Worm (Caenorhabditis elegans) whole organism, late embryonic: ENCODE measurements around the gene srg-67.

Experiments used
- F13H6.1 ChIP-seq: sonication (generic microtip); optimal IDR thresholded peaks from 2 replicates; lab custom pipeline; 2016; ENCODE audit warnings: missing genetic modification characterization, missing compliant biosample characterization
- K09A11.1 ChIP-seq: sonication (generic microtip); optimal IDR thresholded peaks from 2 replicates; lab custom pipeline; 2017; ENCODE audit warnings: antibody characterized with exemption, mild to moderate bottlenecking, missing genetic modification characterization, missing compliant biosample characterization; ENCODE audit not compliant: insufficient read depth
- T23F11.4 ChIP-seq: fragments of 200-800 bp; sonication (Bioruptor generic); optimal IDR thresholded peaks from 2 replicates; lab custom pipeline; 2018; ENCODE audit warnings: mild to moderate bottlenecking, missing genetic modification characterization, missing compliant biosample characterization
- Y22D7AL.16 ChIP-seq: sonication (generic microtip); optimal IDR thresholded peaks from 2 replicates; lab custom pipeline; 2016; ENCODE audit warnings: missing genetic modification characterization, missing compliant biosample characterization
- ahr-1 ChIP-seq: sonication (generic microtip); optimal IDR thresholded peaks from 2 replicates; lab custom pipeline; 2016; ENCODE audit warnings: missing genetic modification characterization, missing compliant biosample characterization
- ceh-19 ChIP-seq: fragments of 200-800 bp; sonication (Bioruptor generic); optimal IDR thresholded peaks from 2 replicates; lab custom pipeline; 2018; ENCODE audit warnings: mild to moderate bottlenecking, missing genetic modification characterization, missing compliant biosample characterization
- ceh-2 ChIP-seq: sonication (generic microtip); optimal IDR thresholded peaks from 2 replicates; lab custom pipeline; 2016; ENCODE audit warnings: missing genotype, missing genetic modification characterization, missing compliant biosample characterization
- ceh-22 ChIP-seq: sonication (generic microtip); optimal IDR thresholded peaks from 2 replicates; lab custom pipeline; 2017; ENCODE audit warnings: missing biosample characterization, missing genetic modification characterization
- ceh-30 ChIP-seq: fragments of 150-350 bp; optimal IDR thresholded peaks from 2 replicates; lab custom pipeline; 2014; ENCODE audit warnings: missing biosample characterization, missing genetic modification characterization
- ceh-31 ChIP-seq: sonication (generic microtip); optimal IDR thresholded peaks from 2 replicates; lab custom pipeline; 2016; ENCODE audit warnings: missing genetic modification characterization, missing compliant biosample characterization
- ceh-48 ChIP-seq: sonication (generic microtip); optimal IDR thresholded peaks from 2 replicates; lab custom pipeline; 2016; ENCODE audit warnings: missing genetic modification characterization, inconsistent platforms, missing compliant biosample characterization
- che-1 ChIP-seq: sonication (generic microtip); optimal IDR thresholded peaks from 2 replicates; lab custom pipeline; 2016; ENCODE audit warnings: mild to moderate bottlenecking, missing genetic modification characterization, missing compliant biosample characterization
- elt-2 ChIP-seq: sonication (generic microtip); optimal IDR thresholded peaks from 2 replicates; lab custom pipeline; 2016; ENCODE audit warnings: missing genetic modification reagents, missing genetic modification characterization, missing compliant biosample characterization
- elt-4 ChIP-seq: sonication (generic microtip); optimal IDR thresholded peaks from 2 replicates; lab custom pipeline; 2016; ENCODE audit warnings: missing genetic modification characterization, missing compliant biosample characterization
- eyg-1 ChIP-seq: sonication (generic microtip); optimal IDR thresholded peaks from 2 replicates; lab custom pipeline; 2016; ENCODE audit warnings: missing genotype, missing genetic modification characterization, missing compliant biosample characterization
- fax-1 ChIP-seq: sonication (generic microtip); optimal IDR thresholded peaks from 2 replicates; lab custom pipeline; 2016; ENCODE audit warnings: missing genotype, missing genetic modification characterization, missing compliant biosample characterization
- fkh-6 ChIP-seq: sonication (generic microtip); optimal IDR thresholded peaks from 2 replicates; lab custom pipeline; 2016; ENCODE audit warnings: missing genetic modification characterization, missing compliant biosample characterization
- gmeb-2 ChIP-seq: sonication (generic microtip); optimal IDR thresholded peaks from 2 replicates; lab custom pipeline; 2016; ENCODE audit warnings: missing genetic modification characterization, inconsistent platforms, missing compliant biosample characterization
- hlh-15 ChIP-seq: sonication (generic microtip); optimal IDR thresholded peaks from 2 replicates; lab custom pipeline; 2016; ENCODE audit warnings: missing genetic modification characterization, missing compliant biosample characterization
- hlh-30 ChIP-seq: sonication (generic microtip); optimal IDR thresholded peaks from 2 replicates; lab custom pipeline; 2017; ENCODE audit warnings: antibody characterized with exemption, missing genetic modification characterization, missing compliant biosample characterization; ENCODE audit not compliant: insufficient read depth
- hlh-8 ChIP-seq: sonication (generic microtip); optimal IDR thresholded peaks from 2 replicates; lab custom pipeline; 2016; ENCODE audit warnings: missing genotype, missing genetic modification characterization, missing compliant biosample characterization
- lim-6 ChIP-seq: sonication (generic microtip); optimal IDR thresholded peaks from 2 replicates; lab custom pipeline; 2016; ENCODE audit warnings: missing genetic modification characterization, missing compliant biosample characterization
- madf-2 ChIP-seq: sonication (generic microtip); optimal IDR thresholded peaks from 2 replicates; lab custom pipeline; 2017; ENCODE audit warnings: missing genetic modification characterization, missing compliant biosample characterization
- mec-3 ChIP-seq: sonication (generic microtip); optimal IDR thresholded peaks from 2 replicates; lab custom pipeline; 2016; ENCODE audit warnings: borderline replicate concordance, missing genetic modification characterization, missing compliant biosample characterization
- odd-2 ChIP-seq: sonication (generic microtip); optimal IDR thresholded peaks from 2 replicates; lab custom pipeline; 2017; ENCODE audit warnings: antibody characterized with exemption, mild to moderate bottlenecking, missing genetic modification characterization, missing compliant biosample characterization
- pag-3 ChIP-seq: sonication (generic microtip); optimal IDR thresholded peaks from 2 replicates; lab custom pipeline; 2016; ENCODE audit warnings: missing compliant biosample characterization, missing genetic modification characterization, borderline replicate concordance
- pat-9 ChIP-seq: fragments of 200-800 bp; sonication (Bioruptor generic); optimal IDR thresholded peaks from 2 replicates; lab custom pipeline; 2018; ENCODE audit warnings: mild to moderate bottlenecking, missing genetic modification characterization, moderate library complexity, missing compliant biosample characterization
- pha-2 ChIP-seq: sonication (generic microtip); optimal IDR thresholded peaks from 2 replicates; lab custom pipeline; 2017; ENCODE audit warnings: mild to moderate bottlenecking, missing genetic modification characterization, missing compliant biosample characterization
- pha-4 ChIP-seq: fragments of 150-350 bp; optimal IDR thresholded peaks from 2 replicates; lab custom pipeline; 2018; ENCODE audit warnings: missing biosample characterization, missing genetic modification reagents, missing genetic modification characterization
- pqm-1 ChIP-seq: sonication (generic microtip); optimal IDR thresholded peaks from 2 replicates; lab custom pipeline; 2016; ENCODE audit warnings: missing genetic modification characterization, missing compliant biosample characterization
- pros-1 ChIP-seq: fragments of 150-350 bp; optimal IDR thresholded peaks from 2 replicates; lab custom pipeline; 2014; ENCODE audit warnings: missing biosample characterization, missing genetic modification reagents, missing genetic modification characterization
- ref-2 ChIP-seq: sonication (generic microtip); optimal IDR thresholded peaks from 2 replicates; lab custom pipeline; 2016; ENCODE audit warnings: missing genetic modification characterization, missing compliant biosample characterization
- rnt-1 ChIP-seq: sonication (generic microtip); optimal IDR thresholded peaks from 2 replicates; lab custom pipeline; 2016; ENCODE audit warnings: missing genetic modification characterization, missing compliant biosample characterization
- sdc-2 ChIP-seq: sonication (generic microtip); optimal IDR thresholded peaks from 2 replicates; lab custom pipeline; 2016; ENCODE audit warnings: missing genotype, missing genetic modification characterization, missing compliant biosample characterization
- sox-4 ChIP-seq: sonication (generic microtip); optimal IDR thresholded peaks from 2 replicates; lab custom pipeline; 2017; ENCODE audit warnings: mild to moderate bottlenecking, missing genetic modification characterization, inconsistent platforms, missing compliant biosample characterization
- syd-9 ChIP-seq: sonication (generic microtip); optimal IDR thresholded peaks from 2 replicates; lab custom pipeline; 2016; ENCODE audit warnings: mild to moderate bottlenecking, missing genetic modification characterization, moderate library complexity, missing compliant biosample characterization
- ttx-3 ChIP-seq: sonication (generic microtip); optimal IDR thresholded peaks from 2 replicates; lab custom pipeline; 2016; ENCODE audit warnings: missing genetic modification reagents, missing genetic modification characterization, missing compliant biosample characterization
- unc-42 ChIP-seq: sonication (generic microtip); optimal IDR thresholded peaks from 2 replicates; lab custom pipeline; 2016; ENCODE audit warnings: missing genotype, missing genetic modification characterization, missing compliant biosample characterization
- unc-86 ChIP-seq: sonication (generic microtip); optimal IDR thresholded peaks from 2 replicates; lab custom pipeline; 2016; ENCODE audit warnings: missing genetic modification characterization, missing compliant biosample characterization
- ztf-16 ChIP-seq: sonication (generic microtip); optimal IDR thresholded peaks from 2 replicates; lab custom pipeline; 2017; ENCODE audit warnings: missing genetic modification characterization, missing compliant biosample characterization

Gene srg-67

DNA sequence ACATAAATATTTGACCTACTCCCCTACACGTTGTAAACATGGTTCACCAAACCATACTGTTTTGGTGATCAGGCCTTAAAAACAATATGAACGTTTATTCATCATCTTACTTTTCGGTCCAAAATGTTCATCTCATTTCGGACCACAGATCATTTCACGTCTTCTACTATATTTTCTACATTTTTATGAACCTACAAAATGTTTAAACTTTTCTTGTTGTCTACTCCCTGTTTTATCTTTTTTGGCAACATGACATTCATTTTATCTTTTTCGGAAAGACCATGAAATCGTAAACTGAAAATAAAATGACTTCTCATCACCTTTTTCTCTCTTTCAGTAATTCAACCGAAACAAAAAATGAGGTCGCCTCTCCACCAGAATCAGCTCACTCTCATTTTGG is 34.9 kb downstream of the srg-67 start, which contains the start of gene rhr-1:
rhr-1 (plus strand) TSS at position 301 of the 400 bp plus-strand sequence.
- TF ChIP-seq gmeb-2 (tag; lab: Kevin White, UChicago) (no peak), pat-9 (no peak), ceh-48 (tag; lab: Kevin White, UChicago) (no peak), syd-9 (tag; lab: Kevin White, UChicago) (no peak), odd-2 (tag; lab: Kevin White, UChicago) (no peak), pqm-1 (tag; lab: Kevin White, UChicago) (no peak), ceh-19 (GFP tag; lab: Kevin White, UChicago) (no peak), pros-1 (tag; lab: Kevin White, UChicago) (no peak), fkh-6 (tag; lab: Kevin White, UChicago) (no peak), elt-2 (no peak), ref-2 (tag; lab: Kevin White, UChicago) (no peak), F13H6.1 (tag; lab: Kevin White, UChicago) (no peak), hlh-15 (no peak), unc-86 (no peak), sox-4 (tag; lab: Kevin White, UChicago) (no peak), T23F11.4 (GFP tag; lab: Kevin White, UChicago) (no peak), pha-2 (tag; lab: Kevin White, UChicago) (no peak), ceh-31 (tag; lab: Kevin White, UChicago) (no peak)

DNA sequence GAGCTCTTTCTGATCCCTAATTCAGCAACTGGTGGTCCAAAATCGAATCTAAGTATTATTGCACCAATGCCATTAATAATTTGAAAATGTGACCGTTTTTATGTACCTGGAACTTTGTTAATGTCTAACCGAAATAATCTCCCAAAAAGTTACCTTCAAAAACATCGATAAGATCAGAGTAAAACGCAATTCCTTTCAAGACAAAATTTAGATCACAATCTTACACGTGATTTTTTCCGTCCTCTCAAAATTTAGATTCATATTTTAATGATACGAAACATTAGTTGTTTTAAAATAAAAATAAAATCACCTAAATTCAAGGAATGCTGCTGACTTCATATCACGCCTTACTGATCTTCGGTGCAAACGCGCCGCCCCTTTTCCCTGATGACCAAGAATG is 36.5 kb downstream of the srg-67 start:
- TF ChIP-seq pat-9, result no peak
- no peak for TF ChIP-seq pha-4
- TF ChIP-seq ceh-30 (tag; lab: Kevin White, UChicago), result no peak
- TF ChIP-seq fax-1 (tag; lab: Kevin White, UChicago), result no peak
- no peak for TF ChIP-seq fkh-6 (tag; lab: Kevin White, UChicago)
- no peak for TF ChIP-seq hlh-15
- TF ChIP-seq eyg-1 (tag; lab: Kevin White, UChicago), result no peak
- no peak for TF ChIP-seq T23F11.4 (GFP tag; lab: Kevin White, UChicago)
- no peak for TF ChIP-seq Y22D7AL.16 (tag; lab: Kevin White, UChicago)
- TF ChIP-seq hlh-8 (tag; lab: Kevin White, UChicago), result no peak

DNA sequence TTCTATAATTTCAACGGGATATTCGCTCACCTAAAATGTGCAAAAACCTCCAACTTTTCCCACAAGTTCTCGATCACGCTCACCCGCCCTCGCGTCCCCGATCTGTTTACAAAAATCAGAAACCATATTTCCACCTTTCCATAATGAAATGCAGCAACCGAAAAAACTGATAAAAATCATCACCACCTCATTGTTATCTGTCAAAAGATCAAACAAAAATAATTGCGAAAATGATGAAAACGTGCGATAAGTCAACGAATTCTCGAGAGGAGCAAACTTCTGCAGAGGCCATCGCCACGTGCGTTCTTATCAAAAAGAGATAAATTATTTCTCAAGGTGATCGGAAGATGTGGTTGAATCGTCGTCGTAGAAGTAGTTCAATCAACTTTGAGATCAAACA is 37.8 kb downstream of the srg-67 start:
- no peak for TF ChIP-seq pat-9
- no peak for TF ChIP-seq che-1
- TF ChIP-seq elt-4 (tag; lab: Kevin White, UChicago), result no peak

DNA sequence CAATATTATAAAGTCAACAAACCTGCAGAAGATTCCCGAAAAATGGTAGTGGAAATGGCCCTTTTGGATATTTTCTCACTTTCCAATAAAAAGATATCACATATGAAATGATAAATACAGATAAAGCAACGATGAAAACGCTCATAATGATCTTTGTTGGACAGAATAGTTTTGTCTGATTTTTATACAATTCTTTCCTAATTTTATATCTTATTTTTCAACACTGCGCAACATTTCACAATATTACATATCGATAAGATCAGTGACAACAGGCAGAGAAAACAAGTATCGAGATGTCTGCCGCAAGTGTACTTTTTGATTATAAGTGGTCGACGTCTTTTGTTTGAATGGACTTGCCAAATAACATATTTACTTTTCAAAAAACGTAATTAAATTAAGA is 39.7 kb downstream of the srg-67 start, which contains the start of gene cyp-14A5:
cyp-14A5 (minus strand) TSS at position 163 of the 400 bp plus-strand sequence.
- TF ChIP-seq pqm-1 (tag; lab: Kevin White, UChicago) (no peak), gmeb-2 (tag; lab: Kevin White, UChicago) (no peak), unc-86 (no peak), ceh-22 (no peak), unc-42 (tag; lab: Kevin White, UChicago) (no peak)

DNA sequence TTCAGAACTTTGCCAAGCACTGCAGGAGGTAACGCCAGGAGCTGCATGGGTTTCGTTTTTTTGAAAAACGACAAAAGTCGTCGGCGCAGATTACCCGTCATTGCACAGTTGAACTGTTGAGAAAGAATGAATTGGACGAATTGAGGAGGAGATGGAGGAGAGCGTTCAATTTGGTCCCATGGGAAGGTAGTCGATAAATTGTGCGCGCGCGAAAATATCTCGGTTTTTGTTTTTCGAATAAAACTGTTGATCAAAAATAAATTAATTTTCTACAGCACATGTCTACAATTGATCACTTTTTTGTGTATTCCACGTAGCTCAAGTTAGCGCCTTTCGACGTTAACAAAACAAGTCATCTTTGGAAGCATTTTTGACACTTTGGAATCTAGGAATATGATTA is 42.9 kb downstream of the srg-67 start, which contains the start of gene F08F3.6:
F08F3.6 (minus strand) TSS at position 153 of the 400 bp plus-strand sequence.
- no peak for TF ChIP-seq lim-6 (tag; lab: Kevin White, UChicago)
- TF ChIP-seq ztf-16 (tag; lab: Kevin White, UChicago), result no peak
- no peak for TF ChIP-seq pag-3 (tag; lab: Kevin White, UChicago)
- TF ChIP-seq ceh-2, result no peak
- TF ChIP-seq elt-2, result no peak
- no peak for TF ChIP-seq sdc-2 (tag; lab: Kevin White, UChicago)
- TF ChIP-seq madf-2, result no peak
- no peak for TF ChIP-seq ceh-19 (GFP tag; lab: Kevin White, UChicago)
- no peak for TF ChIP-seq mec-3 (tag; lab: Kevin White, UChicago)
- TF ChIP-seq pha-2 (tag; lab: Kevin White, UChicago), result no peak
- no peak for TF ChIP-seq hlh-30 (tag; lab: Kevin White, UChicago)
- no peak for TF ChIP-seq ref-2 (tag; lab: Kevin White, UChicago)
- TF ChIP-seq che-1, result no peak
- TF ChIP-seq ahr-1 (tag; lab: Kevin White, UChicago), result no peak
- TF ChIP-seq K09A11.1 (tag; lab: Kevin White, UChicago), result no peak
- TF ChIP-seq fax-1 (tag; lab: Kevin White, UChicago), result no peak
- no peak for TF ChIP-seq rnt-1
- no peak for TF ChIP-seq ttx-3 (tag; lab: Kevin White, UChicago)
